Worm (Caenorhabditis elegans) whole organism, young adult: ENCODE data around the gene C47E12.9.

Experiments used
- B0019.2 ChIP-seq: fragments of 200-800 bp; sonication (Bioruptor generic); conservative IDR thresholded peaks from 2 replicates; pipeline ENCODE4 v1.3.6; 2022; ENCODE audit warnings: missing genetic modification reagents, missing genetic modification characterization, missing compliant biosample characterization
- D2030.7 ChIP-seq: fragments of 200-800 bp; sonication (Bioruptor generic); IDR thresholded peaks from 2 replicates; pipeline ENCODE4 v1.3.6; 2022; ENCODE audit warnings: missing genetic modification reagents, missing genetic modification characterization, missing compliant biosample characterization
- F33H1.4 ChIP-seq: fragments of 200-800 bp; sonication (Bioruptor generic); IDR thresholded peaks from 2 replicates; pipeline ENCODE4 v1.3.6; 2022; ENCODE audit warnings: missing genetic modification reagents, missing genetic modification characterization, missing compliant biosample characterization
- F49E8.2 ChIP-seq: sonication (generic microtip); optimal IDR thresholded peaks from 3 replicates; lab custom pipeline; 2017; ENCODE audit warnings: missing genetic modification characterization, mild to moderate bottlenecking, missing compliant biosample characterization, antibody characterized with exemption, moderate library complexity; ENCODE audit not compliant: insufficient read depth
- F52B5.7 ChIP-seq: sonication (generic microtip); optimal IDR thresholded peaks from 2 replicates; lab custom pipeline; 2016; ENCODE audit warnings: mild to moderate bottlenecking, missing genetic modification characterization, missing compliant biosample characterization
- T26A5.8 ChIP-seq: sonication (generic microtip); optimal IDR thresholded peaks from 2 replicates; lab custom pipeline; 2016; ENCODE audit warnings: missing genetic modification characterization, missing compliant biosample characterization
- Y95B8A.8 ChIP-seq: fragments of 200-800 bp; sonication (Bioruptor generic); IDR thresholded peaks from 2 replicates; pipeline ENCODE4 v1.3.6; 2022; ENCODE audit warnings: missing genetic modification reagents, missing genetic modification characterization, missing compliant biosample characterization
- ZK185.1 ChIP-seq: sonication (generic microtip); optimal IDR thresholded peaks from 2 replicates; lab custom pipeline; 2016; ENCODE audit warnings: mild to moderate bottlenecking, missing genetic modification characterization, missing compliant biosample characterization; ENCODE audit not compliant: poor library complexity, severe bottlenecking
- aptf-2 ChIP-seq: fragments of 200-800 bp; sonication (Bioruptor generic); conservative IDR thresholded peaks from 2 replicates; pipeline ENCODE4 v1.3.6; 2022; ENCODE audit warnings: missing genetic modification reagents, missing genetic modification characterization, missing compliant biosample characterization
- attf-5 ChIP-seq: fragments of 200-800 bp; sonication (Bioruptor generic); optimal IDR thresholded peaks from 2 replicates; lab custom pipeline; 2018; ENCODE audit warnings: mild to moderate bottlenecking, missing genetic modification characterization, missing compliant biosample characterization
- cebp-1 ChIP-seq, 2 experiments: fragments of 200-800 bp in 1 of 2; sonication (Bioruptor generic) in 1 of 2; sonication (generic microtip) in 1 of 2; IDR thresholded peaks in 1 of 2; optimal IDR thresholded peaks in 1 of 2; 2 replicates each; pipeline versions ENCODE4 v1.3.6 to Lab custom; 2017 to 2022; ENCODE audit warnings: missing compliant biosample characterization in 2 of 2, missing genetic modification characterization in 2 of 2, mild to moderate bottlenecking in 1 of 2, missing genetic modification reagents in 1 of 2, moderate library complexity in 1 of 2
- ceh-100 ChIP-seq: fragments of 200-800 bp; sonication (Bioruptor generic); IDR thresholded peaks from 2 replicates; pipeline ENCODE4 v1.3.6; 2022; ENCODE audit warnings: missing genetic modification reagents, missing genetic modification characterization, missing compliant biosample characterization
- ceh-91 ChIP-seq: fragments of 200-800 bp; sonication (Bioruptor generic); IDR thresholded peaks from 2 replicates; pipeline ENCODE4 v1.3.6; 2022; ENCODE audit warnings: missing genetic modification reagents, missing genetic modification characterization, missing compliant biosample characterization
- dox-1 ChIP-seq: fragments of 200-800 bp; sonication (Bioruptor generic); IDR thresholded peaks from 2 replicates; pipeline ENCODE4 v1.3.6; 2022; ENCODE audit warnings: missing genetic modification reagents, missing genetic modification characterization, missing compliant biosample characterization
- dpff-1 ChIP-seq: sonication (generic microtip); optimal IDR thresholded peaks from 2 replicates; lab custom pipeline; 2017; ENCODE audit warnings: mild to moderate bottlenecking, missing genetic modification characterization, missing compliant biosample characterization
- dpl-1 ChIP-seq: fragments of 150-350 bp; optimal IDR thresholded peaks from 2 replicates; lab custom pipeline; 2014; ENCODE audit warnings: missing biosample characterization, missing genetic modification reagents, missing genetic modification characterization
- efl-1 ChIP-seq: fragments of 150-350 bp; optimal IDR thresholded peaks from 2 replicates; lab custom pipeline; 2014; ENCODE audit warnings: missing biosample characterization, missing genetic modification reagents, missing genetic modification characterization
- ets-4 ChIP-seq: fragments of 200-800 bp; sonication (Bioruptor generic); optimal IDR thresholded peaks from 2 replicates; lab custom pipeline; 2018; ENCODE audit warnings: mild to moderate bottlenecking, missing genetic modification characterization, missing compliant biosample characterization
- fkh-3 ChIP-seq: sonication (generic microtip); optimal IDR thresholded peaks from 2 replicates; lab custom pipeline; 2016; ENCODE audit warnings: mild to moderate bottlenecking, missing genetic modification characterization, missing compliant biosample characterization
- him-1 ChIP-seq: sonication (generic microtip); optimal IDR thresholded peaks from 2 replicates; lab custom pipeline; 2016; ENCODE audit warnings: missing genotype, missing genetic modification reagents, missing genetic modification characterization, missing compliant biosample characterization
- hmg-1.2 ChIP-seq: fragments of 200-800 bp; sonication (Bioruptor generic); IDR thresholded peaks from 2 replicates; pipeline ENCODE4 v1.3.6; 2022; ENCODE audit warnings: missing genetic modification reagents, missing genetic modification characterization, missing compliant biosample characterization
- hrde-1 ChIP-seq: sonication (generic microtip); optimal IDR thresholded peaks from 2 replicates; lab custom pipeline; 2016; ENCODE audit warnings: missing genetic modification characterization, mild to moderate bottlenecking, missing compliant biosample characterization, moderate library complexity, missing genotype, missing genetic modification reagents, borderline replicate concordance
- lin-26 ChIP-seq: fragments of 200-800 bp; sonication (Bioruptor generic); IDR thresholded peaks from 2 replicates; pipeline ENCODE4 v1.3.6; 2022; ENCODE audit warnings: missing genetic modification reagents, missing genetic modification characterization, missing compliant biosample characterization
- lin-35 ChIP-seq, 3 experiments: fragments of 150-350 bp in 2 of 3; sonication (generic microtip) in 1 of 3; optimal IDR thresholded peaks; 2 replicates each; lab custom pipeline; 2014 to 2018; ENCODE audit warnings: missing biosample characterization in 3 of 3, missing genetic modification characterization in 3 of 3, missing genetic modification reagents in 3 of 3
- lin-54 ChIP-seq: fragments of 200-800 bp; sonication (Bioruptor generic); optimal IDR thresholded peaks from 2 replicates; lab custom pipeline; 2018; ENCODE audit warnings: mild to moderate bottlenecking, missing genetic modification characterization, missing compliant biosample characterization
- lsl-1 ChIP-seq: fragments of 200-800 bp; sonication (Bioruptor generic); optimal IDR thresholded peaks from 2 replicates; lab custom pipeline; 2018; ENCODE audit warnings: mild to moderate bottlenecking, missing genetic modification characterization, moderate library complexity, missing compliant biosample characterization
- madf-10 ChIP-seq: sonication (generic microtip); optimal IDR thresholded peaks from 2 replicates; lab custom pipeline; 2016; ENCODE audit warnings: mild to moderate bottlenecking, missing genetic modification characterization, missing compliant biosample characterization
- madf-6 ChIP-seq: fragments of 200-800 bp; sonication (Bioruptor generic); IDR thresholded peaks from 2 replicates; pipeline ENCODE4 v1.3.6; 2022; ENCODE audit warnings: missing genetic modification reagents, missing genetic modification characterization, missing compliant biosample characterization
- madf-8 ChIP-seq: fragments of 200-800 bp; sonication (Bioruptor generic); conservative IDR thresholded peaks from 2 replicates; pipeline ENCODE4 v1.3.6; 2022; ENCODE audit warnings: missing genetic modification reagents, missing genetic modification characterization, missing compliant biosample characterization
- mcd-1 ChIP-seq: fragments of 200-800 bp; sonication (Bioruptor generic); IDR thresholded peaks from 2 replicates; pipeline ENCODE4 v1.3.6; 2022; ENCODE audit warnings: missing genetic modification reagents, missing genetic modification characterization, missing compliant biosample characterization
- mel-28 ChIP-seq: sonication (generic microtip); optimal IDR thresholded peaks from 2 replicates; lab custom pipeline; 2016; ENCODE audit warnings: borderline replicate concordance, mild to moderate bottlenecking, missing genetic modification characterization, missing compliant biosample characterization
- mxl-1 ChIP-seq: sonication (generic microtip); optimal IDR thresholded peaks from 2 replicates; lab custom pipeline; 2016; ENCODE audit warnings: missing genetic modification characterization, missing compliant biosample characterization
- nfya-2 ChIP-seq: fragments of 200-800 bp; sonication (Bioruptor generic); IDR thresholded peaks from 2 replicates; pipeline ENCODE4 v1.3.6; 2022; ENCODE audit warnings: missing genetic modification reagents, missing genetic modification characterization, missing compliant biosample characterization
- nfyb-1 ChIP-seq: fragments of 200-800 bp; sonication (Bioruptor generic); IDR thresholded peaks from 2 replicates; pipeline ENCODE4 v1.3.6; 2022; ENCODE audit warnings: missing genetic modification reagents, missing genetic modification characterization, missing compliant biosample characterization
- nhr-80 ChIP-seq: sonication (generic microtip); optimal IDR thresholded peaks from 2 replicates; lab custom pipeline; 2016; ENCODE audit warnings: missing genetic modification characterization, missing compliant biosample characterization
- rec-8 ChIP-seq, 2 experiments: sonication (generic microtip); optimal IDR thresholded peaks; 2 replicates each; lab custom pipeline; 2016; ENCODE audit warnings: mild to moderate bottlenecking in 2 of 2, missing genetic modification characterization in 2 of 2, missing genetic modification reagents in 2 of 2, missing genotype in 2 of 2, missing biosample characterization in 1 of 2, missing compliant biosample characterization in 1 of 2, moderate library complexity in 1 of 2
- repo-1 ChIP-seq: sonication (generic microtip); optimal IDR thresholded peaks from 2 replicates; lab custom pipeline; 2017; ENCODE audit warnings: mild to moderate bottlenecking, missing genetic modification characterization, missing compliant biosample characterization
- rpc-1 ChIP-seq, 2 experiments: fragments of 150-350 bp in 1 of 2; sonication (generic microtip) in 1 of 2; optimal IDR thresholded peaks; 2 replicates each; lab custom pipeline; 2014 to 2018; ENCODE audit warnings: missing biosample characterization in 1 of 2, missing genetic modification characterization in 1 of 2, missing genetic modification reagents in 1 of 2, missing genotype in 1 of 2
- snpc-3.4 ChIP-seq: sonication (generic microtip); optimal IDR thresholded peaks from 2 replicates; lab custom pipeline; 2017; ENCODE audit warnings: missing genetic modification characterization, mild to moderate bottlenecking, missing compliant biosample characterization, antibody characterized with exemption, moderate library complexity, missing genotype, missing genetic modification reagents
- sptf-2 ChIP-seq: fragments of 200-800 bp; sonication (Bioruptor generic); optimal IDR thresholded peaks from 2 replicates; lab custom pipeline; 2018; ENCODE audit warnings: mild to moderate bottlenecking, missing genetic modification characterization, missing compliant biosample characterization
- unc-130 ChIP-seq: sonication (generic microtip); optimal IDR thresholded peaks from 2 replicates; lab custom pipeline; 2016; ENCODE audit warnings: missing genetic modification reagents, missing genetic modification characterization, missing compliant biosample characterization
- xnd-1 ChIP-seq: sonication (generic microtip); optimal IDR thresholded peaks from 2 replicates; lab custom pipeline; 2016; ENCODE audit warnings: missing genotype, missing genetic modification reagents, missing genetic modification characterization, missing compliant biosample characterization
- ztf-26 ChIP-seq: sonication (generic microtip); optimal IDR thresholded peaks from 2 replicates; lab custom pipeline; 2017; ENCODE audit warnings: missing genetic modification characterization, missing compliant biosample characterization
- ztf-3 ChIP-seq: fragments of 200-800 bp; sonication (Bioruptor generic); optimal IDR thresholded peaks from 2 replicates; lab custom pipeline; 2018; ENCODE audit warnings: mild to moderate bottlenecking, missing genetic modification characterization, missing compliant biosample characterization

Gene C47E12.9

DNA sequence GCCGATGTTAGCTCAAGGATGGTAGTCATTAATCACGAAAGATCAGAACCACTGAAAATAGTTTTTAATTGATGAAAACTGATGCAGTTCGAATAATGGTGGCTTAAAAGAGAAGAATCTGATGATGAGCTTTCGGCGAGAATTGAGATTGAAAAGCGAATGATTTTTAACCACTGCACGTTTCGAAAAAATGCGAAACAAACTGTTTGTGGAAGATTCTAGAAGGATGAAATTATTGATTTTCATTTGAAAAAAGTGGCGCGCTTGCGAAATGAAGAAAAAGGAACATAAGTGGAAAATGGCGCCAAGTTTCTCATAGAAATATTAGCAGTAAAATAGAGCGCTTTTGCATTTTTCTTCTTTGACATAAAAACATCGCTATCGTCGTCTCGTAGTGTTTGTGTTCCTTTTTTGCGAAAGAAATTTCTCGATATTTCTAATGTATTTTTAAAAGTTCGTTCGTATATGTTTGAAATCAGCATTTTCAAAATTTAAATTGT, 20.5 kb downstream of the C47E12.9 start, which contains the start of gene uba-1 (continued):
- TF ChIP-seq cebp-1 (GFP tag; IDR thresholded peaks at IDR 0.05; lab: Robert Waterston, UW) (peak; percentile 49; the same call in 1 of the 2 replicates), cebp-1 (tag; optimal IDR thresholded peaks at IDR 0.05; lab: Kevin White, UChicago) (peak; percentile 94), mxl-1 (no peak), madf-8 (peak; percentile 90), lin-26 (GFP tag; lab: Robert Waterston, UW) (peak; percentile 11; the same call in 1 of the 2 replicates), attf-5 (GFP tag; lab: Kevin White, UChicago) (peak; percentile 45), ZK185.1 (peak; percentile 87), F52B5.7 (tag; lab: Kevin White, UChicago) (peak; percentile 35), ets-4 (GFP tag; lab: Kevin White, UChicago) (no peak), unc-130 (GFP tag; lab: Kevin White, UChicago) (peak; percentile 55), ztf-3 (GFP tag; lab: Kevin White, UChicago) (no peak), sptf-2 (no peak), dox-1 (GFP tag; lab: Robert Waterston, UW) (peak; percentile 76), lsl-1 (GFP tag; lab: Kevin White, UChicago) (peak; percentile 70), nfyb-1 (peak; percentile 85), F33H1.4 (GFP tag; lab: Robert Waterston, UW) (peak; percentile 67), efl-1 (GFP tag; lab: Kevin White, UChicago) (peak; percentile 94), madf-6 (GFP tag; lab: Robert Waterston, UW) (peak; percentile 94), aptf-2 (GFP tag; lab: Robert Waterston, UW) (0 out of 2 replicates have a peak, but pooled peaks have one; percentile 19), rec-8 (tag; optimal IDR thresholded peaks at IDR 0.05; lab: Kevin White, UChicago) (peak in 1 of 2 experiments; percentile 27), ceh-91 (GFP tag; lab: Robert Waterston, UW) (peak; percentile 73; the same call in 1 of the 2 replicates), hmg-1.2 (GFP tag; lab: Robert Waterston, UW) (peak; percentile 53), hrde-1 (peak; percentile 36), snpc-3.4 (peak; percentile 42), xnd-1 (peak; percentile 75), dpff-1 (no peak), nfya-2 (GFP tag; lab: Robert Waterston, UW) (no peak), him-1 (tag; lab: Kevin White, UChicago) (no peak)
- TF ChIP-seq, all 124 proteins: peak for 54

DNA sequence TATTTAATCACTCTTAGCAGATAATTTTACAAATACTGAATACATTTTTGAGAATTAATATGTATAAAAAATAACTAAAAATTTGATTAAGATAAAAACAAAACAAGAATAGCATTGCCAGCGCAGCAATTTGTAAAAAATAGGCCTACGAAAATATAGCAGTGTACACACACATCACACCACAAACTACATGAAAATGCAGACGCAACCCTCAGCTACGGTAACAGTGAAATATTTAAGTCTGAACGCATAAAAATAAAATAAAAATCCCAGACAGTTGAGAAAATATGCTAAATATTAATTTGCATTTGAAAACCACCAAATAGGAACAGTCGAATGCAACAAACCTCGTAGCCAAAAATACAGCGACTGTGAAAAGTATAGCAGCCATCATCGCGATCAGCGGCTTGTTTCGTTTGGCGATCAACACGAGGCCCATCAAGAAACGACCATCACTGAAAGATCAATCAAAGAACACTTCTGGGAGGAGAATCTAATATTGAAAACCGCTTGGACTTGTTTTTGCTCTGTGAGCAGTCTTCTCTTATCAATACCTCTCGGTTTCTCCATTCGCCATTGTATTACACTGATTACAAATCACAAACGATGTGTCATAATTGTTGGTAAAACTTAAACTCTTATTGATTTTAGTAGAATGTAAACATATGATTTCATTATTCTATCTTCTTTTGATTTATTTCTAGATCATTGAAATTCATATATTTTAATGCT, 24.2 kb downstream of the C47E12.9 start, which contains the start of gene pyp-1:
Gene pyp-1 (minus strand): TSS at position 439 of the 732 bp plus-strand sequence.
- TF ChIP-seq B0019.2 (no peak), lin-54 (GFP tag; lab: Kevin White, UChicago) (no peak), D2030.7 (0 out of 2 replicates have a peak, but pooled peaks have one; percentile 19), lsl-1 (GFP tag; lab: Kevin White, UChicago) (peak; percentile 89), madf-8 (peak; percentile 98), mcd-1 (GFP tag; lab: Robert Waterston, UW) (0 out of 2 replicates have a peak, but pooled peaks have one; percentile 4), F33H1.4 (GFP tag; lab: Robert Waterston, UW) (peak; percentile 46; the same call in 1 of the 2 replicates), fkh-3 (tag; lab: Kevin White, UChicago) (no peak), madf-10 (tag; lab: Kevin White, UChicago) (no peak), ztf-26 (tag; lab: Kevin White, UChicago) (no peak), dpl-1 (peak; percentile 23), lin-35 (GFP tag; optimal IDR thresholded peaks at IDR 0.05; lab: Kevin White, UChicago) (peak in 1 of 3 experiments; percentile 31), mel-28 (tag; lab: Kevin White, UChicago) (no peak), Y95B8A.8 (GFP tag; lab: Robert Waterston, UW) (no peak), F49E8.2 (tag; lab: Kevin White, UChicago) (peak; percentile 8), ceh-100 (GFP tag; lab: Robert Waterston, UW) (no peak), repo-1 (no peak), hmg-1.2 (GFP tag; lab: Robert Waterston, UW) (no peak), nhr-80 (tag; lab: Kevin White, UChicago) (peak; percentile 18), rpc-1 (optimal IDR thresholded peaks at IDR 0.05; lab: Kevin White, UChicago) (no peak), rpc-1 (tag; optimal IDR thresholded peaks at IDR 0.05; lab: Kevin White, UChicago) (no peak), T26A5.8 (no peak)
